Fruit fly (Drosophila melanogaster) whole organism, embryonic: ENCODE results near the gene CG33281.

Source experiments
- B-H2 ChIP-seq: fragments of 200-800 bp; sonication (Bioruptor generic); optimal IDR thresholded peaks from 2 replicates; lab custom pipeline; 2018; ENCODE audit warnings: missing biosample characterization, mild to moderate bottlenecking, missing genetic modification characterization
- CG10267 ChIP-seq: fragments of 200-800 bp; sonication (Bioruptor generic); optimal IDR thresholded peaks from 2 replicates; lab custom pipeline; 2018; ENCODE audit warnings: missing biosample characterization, mild to moderate bottlenecking, missing genetic modification characterization, moderate library complexity
- CG10462 ChIP-seq: fragments of 200-800 bp; sonication (Bioruptor generic); optimal IDR thresholded peaks from 2 replicates; lab custom pipeline; 2016; ENCODE audit warnings: missing biosample characterization, missing genetic modification characterization
- CG10543 ChIP-seq: fragments of 200-800 bp; sonication (Bioruptor generic); optimal IDR thresholded peaks from 3 replicates; lab custom pipeline; 2017; ENCODE audit warnings: missing biosample characterization, mild to moderate bottlenecking, missing genetic modification characterization, moderate library complexity
- CG14710 ChIP-seq: fragments of 200-800 bp; sonication (Bioruptor generic); optimal IDR thresholded peaks from 3 replicates; lab custom pipeline; 2019; ENCODE audit warnings: missing biosample characterization, mild to moderate bottlenecking, missing genetic modification characterization, moderate library complexity
- CG15073 ChIP-seq: fragments of 200-800 bp; sonication (Bioruptor generic); optimal IDR thresholded peaks from 2 replicates; lab custom pipeline; 2016; ENCODE audit warnings: missing biosample characterization, missing genetic modification characterization
- CG17186 ChIP-seq: fragments of 200-800 bp; sonication (Bioruptor generic); optimal IDR thresholded peaks from 3 replicates; lab custom pipeline; 2017; ENCODE audit warnings: missing biosample characterization, missing genetic modification reagents, missing genetic modification characterization
- CG3163 ChIP-seq: fragments of 200-800 bp; sonication (Bioruptor generic); optimal IDR thresholded peaks from 3 replicates; lab custom pipeline; 2016; ENCODE audit warnings: missing biosample characterization, missing genetic modification characterization
- CG8388 ChIP-seq: fragments of 200-800 bp; sonication (Bioruptor generic); optimal IDR thresholded peaks from 2 replicates; lab custom pipeline; 2019; ENCODE audit warnings: missing biosample characterization, mild to moderate bottlenecking, missing genetic modification characterization, moderate library complexity
- CG9817 ChIP-seq: fragments of 200-800 bp; sonication (Bioruptor generic); optimal IDR thresholded peaks from 2 replicates; lab custom pipeline; 2018; ENCODE audit warnings: missing biosample characterization, mild to moderate bottlenecking, missing genetic modification characterization, moderate library complexity
- D19B ChIP-seq: fragments of 200-800 bp; sonication (Bioruptor generic); optimal IDR thresholded peaks from 2 replicates; lab custom pipeline; 2017; ENCODE audit warnings: missing biosample characterization, mild to moderate bottlenecking, missing genetic modification characterization
- Dbx ChIP-seq: fragments of 200-800 bp; sonication (Bioruptor generic); IDR thresholded peaks from 3 replicates; pipeline ENCODE4 v1.3.6; 2022; ENCODE audit warnings: missing biosample characterization, missing genetic modification characterization
- Fer3 ChIP-seq: fragments of 200-800 bp; sonication (Bioruptor generic); optimal IDR thresholded peaks from 2 replicates; lab custom pipeline; 2018; ENCODE audit warnings: missing biosample characterization, mild to moderate bottlenecking, missing genetic modification characterization, moderate library complexity
- Gug ChIP-seq: fragments of 200-800 bp; sonication (Bioruptor generic); IDR thresholded peaks from 4 replicates; pipeline ENCODE4 v1.3.6; 2022; ENCODE audit warnings: missing biosample characterization, missing genetic modification characterization
- HLH54F ChIP-seq: fragments of 200-800 bp; sonication (Bioruptor generic); optimal IDR thresholded peaks from 3 replicates; lab custom pipeline; 2016; ENCODE audit warnings: missing biosample characterization, missing genetic modification characterization
- Hr78 ChIP-seq, 2 experiments: fragments of 200-800 bp in 1 of 2; fragments of >200 bp in 1 of 2; sonication (Bioruptor generic) in 1 of 2; optimal IDR thresholded peaks; 2 replicates each; lab custom pipeline; 2017 to 2019; ENCODE audit warnings: missing biosample characterization in 2 of 2, missing genetic modification characterization in 2 of 2, mild to moderate bottlenecking in 1 of 2, moderate library complexity in 1 of 2
- MBD-R2 ChIP-seq: fragments of 200-800 bp; sonication (Bioruptor generic); IDR thresholded peaks from 2 replicates; pipeline ENCODE4 v1.3.6; 2022; ENCODE audit warnings: missing biosample characterization, missing genetic modification characterization
- Mad ChIP-seq: fragments of 200-800 bp; sonication (Bioruptor generic); optimal IDR thresholded peaks from 2 replicates; lab custom pipeline; 2016; ENCODE audit warnings: missing biosample characterization, missing genetic modification characterization
- Max ChIP-seq: fragments of 200-800 bp; sonication (Bioruptor generic); optimal IDR thresholded peaks from 2 replicates; lab custom pipeline; 2016; ENCODE audit warnings: missing biosample characterization, mild to moderate bottlenecking, missing genetic modification characterization
- Med ChIP-seq: fragments of 200-800 bp; sonication (Bioruptor generic); peaks from one replicate; lab custom pipeline; 2016; ENCODE audit warnings: missing biosample characterization, missing genetic modification characterization, mild to moderate bottlenecking, inconsistent platforms, moderate library complexity
- Opbp ChIP-seq: fragments of 200-800 bp; sonication (Bioruptor generic); IDR thresholded peaks from 3 replicates; pipeline ENCODE4 v1.3.6; 2022; ENCODE audit warnings: missing biosample characterization, missing genetic modification characterization; ENCODE audit not compliant: partially characterized antibody
- Poxn ChIP-seq: fragments of 200-800 bp; sonication (Bioruptor generic); IDR thresholded peaks from 2 replicates; pipeline ENCODE4 v1.3.6; 2022; ENCODE audit warnings: missing biosample characterization, missing genetic modification characterization
- Scr ChIP-seq: fragments of 200-800 bp; sonication (Bioruptor generic); IDR thresholded peaks from 2 replicates; pipeline ENCODE4 v1.3.6; 2022; ENCODE audit warnings: missing biosample characterization, missing genetic modification characterization; ENCODE audit not compliant: partially characterized antibody
- Trl ChIP-seq, 3 experiments: fragments of >200 bp in 2 of 3; fragments of 200-800 bp in 1 of 3; sonication (Bioruptor generic) in 1 of 3; optimal IDR thresholded peaks; 2 replicates in 1 of 3; 3 replicates in 2 of 3; lab custom pipeline; 2016 to 2017; ENCODE audit warnings: missing biosample characterization in 1 of 3, missing genetic modification characterization in 1 of 3
- al ChIP-seq: fragments of 200-800 bp; sonication (Bioruptor generic); IDR thresholded peaks from 2 replicates; pipeline ENCODE4 v1.3.6; 2022; ENCODE audit warnings: missing biosample characterization, missing genetic modification characterization
- ash1 ChIP-seq: fragments of 200-800 bp; sonication (Bioruptor generic); optimal IDR thresholded peaks from 2 replicates; lab custom pipeline; 2018; ENCODE audit warnings: missing biosample characterization, mild to moderate bottlenecking, missing genetic modification characterization
- bbx ChIP-seq: fragments of 200-800 bp; sonication (Bioruptor generic); IDR thresholded peaks from 2 replicates; pipeline ENCODE4 v1.3.6; 2022; ENCODE audit warnings: missing biosample characterization, missing genetic modification characterization; ENCODE audit not compliant: partially characterized antibody
- ci ChIP-seq: fragments of 200-800 bp; sonication (Bioruptor generic); IDR thresholded peaks from 3 replicates; pipeline ENCODE4 v1.3.6; 2022; ENCODE audit warnings: missing biosample characterization, missing genetic modification characterization
- crc ChIP-seq: fragments of 200-800 bp; sonication (Bioruptor generic); optimal IDR thresholded peaks from 2 replicates; lab custom pipeline; 2016; ENCODE audit warnings: missing biosample characterization, missing genetic modification characterization
- croc ChIP-seq: fragments of 200-800 bp; sonication (Bioruptor generic); conservative IDR thresholded peaks from 3 replicates; pipeline ENCODE4 v1.3.6; 2022; ENCODE audit warnings: missing biosample characterization, missing genetic modification characterization
- dimm ChIP-seq: fragments of 200-800 bp; sonication (Bioruptor generic); IDR thresholded peaks from 2 replicates; pipeline ENCODE4 v1.3.6; 2022; ENCODE audit warnings: missing biosample characterization, missing genetic modification characterization
- dmrt11E ChIP-seq: fragments of 200-800 bp; sonication (Bioruptor generic); optimal IDR thresholded peaks from 3 replicates; lab custom pipeline; 2018; ENCODE audit warnings: missing biosample characterization, mild to moderate bottlenecking, missing genetic modification characterization, moderate library complexity
- dpn ChIP-seq, 2 experiments: fragments of 200-800 bp; sonication (Bioruptor generic); optimal IDR thresholded peaks; 3 replicates each; lab custom pipeline; 2016; ENCODE audit warnings: missing biosample characterization in 2 of 2, missing genetic modification characterization in 2 of 2
- gce ChIP-seq: fragments of 200-800 bp; sonication (Bioruptor generic); IDR thresholded peaks from 3 replicates; pipeline ENCODE4 v1.3.6; 2022; ENCODE audit warnings: missing biosample characterization, missing genetic modification characterization
- gcm ChIP-seq: fragments of 200-800 bp; sonication (Bioruptor generic); optimal IDR thresholded peaks from 2 replicates; lab custom pipeline; 2019; ENCODE audit warnings: missing biosample characterization, mild to moderate bottlenecking, missing genetic modification characterization, moderate library complexity
- grau ChIP-seq: fragments of 200-800 bp; optimal IDR thresholded peaks from 3 replicates; lab custom pipeline; 2019; ENCODE audit warnings: missing biosample characterization, mild to moderate bottlenecking, missing genetic modification characterization, moderate library complexity
- h ChIP-seq: fragments of >200 bp; optimal IDR thresholded peaks from 2 replicates; lab custom pipeline; 2017
- ham ChIP-seq: fragments of 200-800 bp; sonication (Bioruptor generic); IDR thresholded peaks from 2 replicates; pipeline ENCODE4 v1.3.6; 2022; ENCODE audit warnings: missing biosample characterization, missing genetic modification characterization
- hkb ChIP-seq, 2 experiments: fragments of 200-800 bp in 1 of 2; fragments of >200 bp in 1 of 2; sonication (Bioruptor generic) in 1 of 2; IDR thresholded peaks in 1 of 2; optimal IDR thresholded peaks in 1 of 2; 2 replicates each; pipeline versions ENCODE4 v1.3.6 to Lab custom; 2017 to 2022; ENCODE audit warnings: missing biosample characterization in 1 of 2, missing genetic modification characterization in 1 of 2
- lov ChIP-seq, 2 experiments: fragments of 200-800 bp in 1 of 2; fragments of >200 bp in 1 of 2; sonication (Bioruptor generic) in 1 of 2; IDR thresholded peaks in 1 of 2; optimal IDR thresholded peaks in 1 of 2; 2 replicates in 1 of 2; 3 replicates in 1 of 2; pipeline versions ENCODE4 v1.3.6 to Lab custom; 2017 to 2022; ENCODE audit warnings: missing biosample characterization in 1 of 2, missing genetic modification characterization in 1 of 2
- org-1 ChIP-seq: fragments of 200-800 bp; sonication (Bioruptor generic); optimal IDR thresholded peaks from 2 replicates; lab custom pipeline; 2017; ENCODE audit warnings: missing biosample characterization, missing genetic modification characterization
- peb ChIP-seq: fragments of 200-800 bp; sonication (Bioruptor generic); IDR thresholded peaks from 2 replicates; pipeline ENCODE4 v1.3.6; 2022; ENCODE audit warnings: missing biosample characterization, missing genetic modification characterization
- row ChIP-seq: fragments of 200-800 bp; sonication (Bioruptor generic); IDR thresholded peaks from 3 replicates; pipeline ENCODE4 v1.3.6; 2022; ENCODE audit warnings: missing biosample characterization, missing genetic modification characterization
- sc ChIP-seq, 3 experiments: fragments of >200 bp in 2 of 3; fragments of 200-800 bp in 1 of 3; sonication (Bioruptor generic) in 1 of 3; optimal IDR thresholded peaks; 2 replicates in 2 of 3; 3 replicates in 1 of 3; lab custom pipeline; 2017; ENCODE audit warnings: mild to moderate bottlenecking in 1 of 3, missing biosample characterization in 1 of 3, missing genetic modification characterization in 1 of 3, missing genetic modification reagents in 1 of 3
- sens ChIP-seq: fragments of 200-800 bp; sonication (Bioruptor generic); peaks from one replicate; lab custom pipeline; 2016; ENCODE audit warnings: missing biosample characterization, missing genetic modification characterization
- so ChIP-seq: fragments of 200-800 bp; sonication (Bioruptor generic); IDR thresholded peaks from 3 replicates; pipeline ENCODE4 v1.3.6; 2022; ENCODE audit warnings: missing biosample characterization, missing genetic modification characterization
- tap ChIP-seq: fragments of 200-800 bp; optimal IDR thresholded peaks from 3 replicates; lab custom pipeline; 2019; ENCODE audit warnings: missing biosample characterization, mild to moderate bottlenecking, missing genetic modification characterization, moderate library complexity
- z ChIP-seq: fragments of 200-800 bp; sonication (Bioruptor generic); IDR thresholded peaks from 3 replicates; pipeline ENCODE4 v1.3.6; 2022; ENCODE audit warnings: missing biosample characterization, missing genetic modification characterization

Gene CG33281

DNA sequence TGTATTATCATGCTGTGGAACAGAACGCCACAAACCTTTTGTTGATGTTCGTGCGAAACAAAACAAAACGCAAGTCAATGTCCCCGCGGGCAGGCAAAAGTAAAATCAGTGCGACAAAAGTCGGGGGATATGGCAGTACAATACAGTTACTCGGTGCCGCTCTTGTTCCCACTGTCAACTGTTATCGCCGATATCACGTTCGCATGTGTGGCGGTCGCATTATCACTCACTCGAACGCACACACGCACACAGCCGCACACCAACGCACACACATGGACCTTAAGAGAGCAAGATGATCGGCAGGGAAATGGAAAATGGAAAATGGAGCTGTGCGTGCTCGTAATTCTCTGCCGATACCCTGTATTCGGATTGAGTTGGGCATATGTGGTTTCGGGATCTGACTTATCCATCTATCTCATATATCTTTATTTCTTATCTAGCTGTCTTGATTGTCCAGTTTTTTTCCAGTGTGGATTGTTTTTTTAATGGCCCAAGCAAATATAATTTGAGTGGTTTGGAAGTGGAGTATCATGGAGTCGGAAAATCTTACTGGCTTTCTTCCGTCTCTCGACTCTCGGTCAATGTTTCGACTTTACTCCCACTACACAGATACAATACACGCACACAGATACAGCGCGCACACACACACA lies 14.7 kb downstream of the CG33281 start (continued):
- TF ChIP-seq peb (peak; percentile 80), Opbp (no peak), MBD-R2 (GFP tag; lab: Robert Waterston, UW) (no peak), Gug (GFP tag; lab: Robert Waterston, UW) (peak; percentile 75; the same call in 3 of the 4 replicates), Mad (peak; percentile 72), sens (GFP tag; lab: Kevin White, UChicago) (peak; percentile 98), Fer3 (tag; lab: Kevin White, UChicago) (peak; percentile 40), CG17186 (peak; percentile 58), CG3163 (GFP tag; lab: Kevin White, UChicago) (peak; percentile 79), crc (GFP tag; lab: Kevin White, UChicago) (peak; percentile 82), D19B (GFP tag; lab: Kevin White, UChicago) (peak; percentile 89), Max (GFP tag; lab: Kevin White, UChicago) (peak; percentile 50), Hr78 (GFP tag; optimal IDR thresholded peaks at IDR 0.05; lab: Kevin White, UChicago) (no peak), HLH54F (GFP tag; lab: Kevin White, UChicago) (peak; percentile 9), hkb (optimal IDR thresholded peaks at IDR 0.05; lab: Kevin White, UChicago) (no peak), hkb (GFP tag; IDR thresholded peaks at IDR 0.05; lab: Robert Waterston, UW) (peak; percentile 55; the same call in 1 of the 2 replicates), CG10543 (GFP tag; lab: Kevin White, UChicago) (no peak), Poxn (GFP tag; lab: Robert Waterston, UW) (no peak), CG10267 (tag; lab: Kevin White, UChicago) (peak; percentile 81), B-H2 (GFP tag; lab: Kevin White, UChicago) (no peak), dpn (GFP tag; optimal IDR thresholded peaks at IDR 0.05; lab: Kevin White, UChicago) (peak; percentile 77 to 82), Scr (GFP tag; lab: Robert Waterston, UW) (no peak), croc (GFP tag; lab: Robert Waterston, UW) (peak; percentile 91), CG14710 (peak; percentile 88), grau (tag; lab: Kevin White, UChicago) (no peak), row (GFP tag; lab: Robert Waterston, UW) (peak; percentile 86), lov (optimal IDR thresholded peaks at IDR 0.05; lab: Kevin White, UChicago) (no peak), lov (GFP tag; IDR thresholded peaks at IDR 0.05; lab: Robert Waterston, UW) (peak; percentile 73; the same call in 1 of the 3 replicates), Med (GFP tag; lab: Kevin White, UChicago) (peak; percentile 95), sc (optimal IDR thresholded peaks at IDR 0.05; lab: Kevin White, UChicago) (no peak), sc (GFP tag; optimal IDR thresholded peaks at IDR 0.05; lab: Kevin White, UChicago) (peak; percentile 90), ash1 (GFP tag; lab: Kevin White, UChicago) (no peak), dimm (0 out of 2 replicates have a peak, but pooled peaks have one; percentile 10), so (GFP tag; lab: Robert Waterston, UW) (peak; percentile 45; the same call in 1 of the 3 replicates), bbx (GFP tag; lab: Robert Waterston, UW) (no peak), tap (tag; lab: Kevin White, UChicago) (peak; percentile 71), CG9817 (tag; lab: Kevin White, UChicago) (peak; percentile 10), dmrt11E (tag; lab: Kevin White, UChicago) (peak; percentile 84), Trl (optimal IDR thresholded peaks at IDR 0.05; lab: Kevin White, UChicago) (peak in 1 of 2 experiments; percentile 1), Trl (GFP tag; optimal IDR thresholded peaks at IDR 0.05; lab: Kevin White, UChicago) (peak; percentile 83), CG10462 (GFP tag; lab: Kevin White, UChicago) (peak; percentile 72), CG8388 (GFP tag; lab: Kevin White, UChicago) (peak; percentile 88), al (no peak), ci (GFP tag; lab: Robert Waterston, UW) (peak; percentile 94), org-1 (GFP tag; lab: Kevin White, UChicago) (peak; percentile 73), ham (GFP tag; lab: Robert Waterston, UW) (no peak), h (lab: Kevin White, UChicago) (no peak), Dbx (GFP tag; lab: Robert Waterston, UW) (no peak), gce (peak; percentile 68; the same call in 1 of the 3 replicates), gcm (GFP tag; lab: Kevin White, UChicago) (no peak), CG15073 (GFP tag; lab: Kevin White, UChicago) (peak; percentile 41), z (GFP tag; lab: Robert Waterston, UW) (peak; percentile 89)
